Worm (Caenorhabditis elegans) whole organism, mixed stage, embryonic: ENCODE data around the gene F20B6.6.
"Not testable (repeated sequence)": the region's sequence is repeated elsewhere in the genome, so short reads cannot be mapped to it uniquely, and the experiment has no call there.

Source experiments
- M03D4.4 ChIP-seq: sonication (generic microtip); optimal IDR thresholded peaks from 2 replicates; lab custom pipeline; 2017; ENCODE audit warnings: mild to moderate bottlenecking, missing genetic modification characterization, missing compliant biosample characterization
- bed-3 ChIP-seq: fragments of 200-800 bp; sonication (Bioruptor generic); optimal IDR thresholded peaks from 3 replicates; lab custom pipeline; 2018; ENCODE audit warnings: mild to moderate bottlenecking, missing genetic modification characterization, moderate library complexity, missing compliant biosample characterization
- blmp-1 ChIP-seq: fragments of 150-350 bp; optimal IDR thresholded peaks from 2 replicates; lab custom pipeline; 2014; ENCODE audit warnings: missing biosample characterization, missing genetic modification characterization
- ceh-39 ChIP-seq: fragments of 150-350 bp; optimal IDR thresholded peaks from 2 replicates; lab custom pipeline; 2014; ENCODE audit warnings: missing biosample characterization, missing genetic modification characterization
- ceh-83 ChIP-seq: fragments of 200-800 bp; sonication (Bioruptor generic); optimal IDR thresholded peaks from 2 replicates; lab custom pipeline; 2018; ENCODE audit warnings: mild to moderate bottlenecking, missing genetic modification characterization, missing compliant biosample characterization
- ces-1 ChIP-seq: fragments of 150-350 bp; optimal IDR thresholded peaks from 2 replicates; lab custom pipeline; 2014; ENCODE audit warnings: missing biosample characterization, missing genetic modification reagents, missing genetic modification characterization
- cnd-1 ChIP-seq: fragments of 200-800 bp; sonication (Bioruptor generic); optimal IDR thresholded peaks from 2 replicates; lab custom pipeline; 2018; ENCODE audit warnings: mild to moderate bottlenecking, missing genetic modification characterization, missing compliant biosample characterization
- drap-1 ChIP-seq: fragments of 200-800 bp; sonication (Bioruptor generic); optimal IDR thresholded peaks from 3 replicates; lab custom pipeline; 2018; ENCODE audit warnings: mild to moderate bottlenecking, missing genetic modification characterization, missing compliant biosample characterization
- elt-1 ChIP-seq: sonication (generic microtip); optimal IDR thresholded peaks from 2 replicates; lab custom pipeline; 2017; ENCODE audit warnings: missing genetic modification characterization, mild to moderate bottlenecking, missing compliant biosample characterization, antibody characterized with exemption, moderate library complexity, borderline replicate concordance; ENCODE audit not compliant: insufficient read depth
- elt-3 ChIP-seq: fragments of 150-350 bp; optimal IDR thresholded peaks from 2 replicates; lab custom pipeline; 2014; ENCODE audit warnings: missing biosample characterization, missing genetic modification characterization
- ham-2 ChIP-seq: fragments of 200-800 bp; sonication (Bioruptor generic); optimal IDR thresholded peaks from 2 replicates; lab custom pipeline; 2018; ENCODE audit warnings: mild to moderate bottlenecking, missing genetic modification characterization, missing compliant biosample characterization
- hlh-1 ChIP-seq: fragments of 150-350 bp; optimal IDR thresholded peaks from 2 replicates; lab custom pipeline; 2014; ENCODE audit warnings: missing biosample characterization, missing genetic modification reagents, missing genetic modification characterization
- lin-13 ChIP-seq: fragments of 150-350 bp; optimal IDR thresholded peaks from 2 replicates; lab custom pipeline; 2014; ENCODE audit warnings: missing biosample characterization, missing genetic modification characterization
- lin-32 ChIP-seq: fragments of 200-800 bp; sonication (Bioruptor generic); optimal IDR thresholded peaks from 2 replicates; lab custom pipeline; 2018; ENCODE audit warnings: mild to moderate bottlenecking, missing genetic modification characterization, missing compliant biosample characterization
- lsy-2 ChIP-seq: fragments of 150-350 bp; optimal IDR thresholded peaks from 2 replicates; lab custom pipeline; 2014; ENCODE audit warnings: missing biosample characterization, missing genetic modification characterization
- mab-5 ChIP-seq: fragments of 150-350 bp; optimal IDR thresholded peaks from 2 replicates; lab custom pipeline; 2014; ENCODE audit warnings: missing biosample characterization, missing genetic modification characterization
- mep-1 ChIP-seq: fragments of 150-350 bp; optimal IDR thresholded peaks from 2 replicates; lab custom pipeline; 2017; ENCODE audit warnings: missing biosample characterization, missing genetic modification reagents, missing genetic modification characterization, inconsistent platforms
- mls-2 ChIP-seq: sonication (generic microtip); optimal IDR thresholded peaks from 2 replicates; lab custom pipeline; 2016; ENCODE audit warnings: mild to moderate bottlenecking, missing genetic modification characterization, moderate library complexity, missing compliant biosample characterization
- nhr-12 ChIP-seq: fragments of 150-350 bp; optimal IDR thresholded peaks from 2 replicates; lab custom pipeline; 2014; ENCODE audit warnings: missing biosample characterization, missing genetic modification characterization
- nhr-2 ChIP-seq: fragments of 150-350 bp; optimal IDR thresholded peaks from 2 replicates; lab custom pipeline; 2014; ENCODE audit warnings: missing biosample characterization, missing genetic modification characterization
- nhr-237 ChIP-seq: fragments of 150-350 bp; optimal IDR thresholded peaks from 2 replicates; lab custom pipeline; 2014; ENCODE audit warnings: missing biosample characterization, missing genetic modification characterization
- nhr-28 ChIP-seq: fragments of 150-350 bp; optimal IDR thresholded peaks from 2 replicates; lab custom pipeline; 2014; ENCODE audit warnings: missing biosample characterization, missing genetic modification characterization
- nhr-76 ChIP-seq: sonication (generic microtip); optimal IDR thresholded peaks from 2 replicates; lab custom pipeline; 2017; ENCODE audit warnings: missing biosample characterization, missing genetic modification characterization
- pha-4 ChIP-seq: fragments of 150-350 bp; optimal IDR thresholded peaks from 2 replicates; lab custom pipeline; 2018; ENCODE audit warnings: missing biosample characterization, missing genetic modification reagents, missing genetic modification characterization
- snpc-4 ChIP-seq: fragments of 150-350 bp; optimal IDR thresholded peaks from 2 replicates; lab custom pipeline; 2014; ENCODE audit warnings: missing biosample characterization, missing genetic modification characterization
- sptf-1 ChIP-seq: sonication (generic microtip); optimal IDR thresholded peaks from 2 replicates; lab custom pipeline; 2017; ENCODE audit warnings: mild to moderate bottlenecking, missing genetic modification characterization, moderate library complexity, missing compliant biosample characterization
- unc-120 ChIP-seq: sonication (generic microtip); optimal IDR thresholded peaks from 2 replicates; lab custom pipeline; 2017; ENCODE audit warnings: missing genetic modification characterization, missing compliant biosample characterization; ENCODE audit not compliant: poor library complexity, severe bottlenecking
- unc-39 ChIP-seq: fragments of 150-350 bp; optimal IDR thresholded peaks from 2 replicates; lab custom pipeline; 2014; ENCODE audit warnings: missing biosample characterization, missing genetic modification characterization
- unc-62 ChIP-seq: fragments of 150-350 bp; optimal IDR thresholded peaks from 2 replicates; lab custom pipeline; 2014; ENCODE audit warnings: missing biosample characterization, missing genetic modification reagents, missing genetic modification characterization
- zip-8 ChIP-seq: fragments of 150-350 bp; optimal IDR thresholded peaks from 2 replicates; lab custom pipeline; 2014; ENCODE audit warnings: missing biosample characterization, missing genetic modification characterization

Gene F20B6.6

ce11 chrX:4199829-4200228 lies 2.2 kb downstream of the F20B6.6 start, which contains the start of gene F20B6.5:
Gene F20B6.5 (minus strand): TSS chrX:4199929.
- TF ChIP-seq zip-8 (tag; lab: Kevin White, UChicago); bed-3; nhr-12 (tag; lab: Kevin White, UChicago): not testable (repeated sequence)

- TF ChIP-seq mep-1 (no peak), nhr-237 (tag; lab: Kevin White, UChicago) (no peak), snpc-4 (no peak), unc-39 (tag; lab: Kevin White, UChicago) (no peak), nhr-2 (tag; lab: Kevin White, UChicago) (no peak), nhr-76 (no peak), pha-4 (no peak)
- TF ChIP-seq, all 35 proteins: peak for 0
Measured at ce11 chrX:4196431-4196830, 5.6 kb downstream of the F20B6.6 start, which contains the start of gene F20B6.4. Gene F20B6.4 (minus strand): TSS chrX:4196531.

ce11 chrX:4193080-4193479 lies 8.9 kb downstream of the F20B6.6 start:
- TF ChIP-seq mab-5 (no peak), M03D4.4 (tag; lab: Kevin White, UChicago) (no peak), blmp-1 (tag; lab: Kevin White, UChicago) (no peak), nhr-2 (tag; lab: Kevin White, UChicago) (no peak), drap-1 (GFP tag; lab: Kevin White, UChicago) (no peak), snpc-4 (no peak), lin-13 (no peak), unc-120 (tag; lab: Kevin White, UChicago) (no peak), mls-2 (tag; lab: Kevin White, UChicago) (no peak), nhr-76 (no peak), hlh-1 (tag; lab: Kevin White, UChicago) (no peak), lsy-2 (no peak), lin-32 (GFP tag; lab: Kevin White, UChicago) (no peak), cnd-1 (tag; lab: Kevin White, UChicago) (no peak)

ce11 chrX:4192235-4192634 lies 9.8 kb downstream of the F20B6.6 start:
- TF ChIP-seq M03D4.4 (tag; lab: Kevin White, UChicago) = no peak
- TF ChIP-seq elt-3 = no peak
- TF ChIP-seq mls-2 (tag; lab: Kevin White, UChicago) = no peak
- TF ChIP-seq ceh-39 (tag; lab: Kevin White, UChicago) = no peak
- no peak for TF ChIP-seq zip-8 (tag; lab: Kevin White, UChicago)

- TF ChIP-seq nhr-28 (no peak), pha-4 (peak; percentile 81), ces-1 (GFP tag; lab: Kevin White, UChicago) (peak; percentile 94), mls-2 (tag; lab: Kevin White, UChicago) (peak; percentile 20), ham-2 (GFP tag; lab: Kevin White, UChicago) (no peak), nhr-76 (no peak), mab-5 (no peak), nhr-237 (tag; lab: Kevin White, UChicago) (peak; percentile 82), hlh-1 (tag; lab: Kevin White, UChicago) (peak; percentile 74), blmp-1 (tag; lab: Kevin White, UChicago) (no peak), lsy-2 (peak; percentile 45), ceh-39 (tag; lab: Kevin White, UChicago) (peak; percentile 21), lin-13 (no peak), drap-1 (GFP tag; lab: Kevin White, UChicago) (no peak), ceh-83 (GFP tag; lab: Kevin White, UChicago) (no peak), elt-1 (peak; percentile 19), cnd-1 (tag; lab: Kevin White, UChicago) (no peak), unc-62 (peak; percentile 84), nhr-2 (tag; lab: Kevin White, UChicago) (peak; percentile 30), lin-32 (GFP tag; lab: Kevin White, UChicago) (no peak), bed-3 (no peak), mep-1 (peak; percentile 87), nhr-12 (tag; lab: Kevin White, UChicago) (no peak), unc-120 (tag; lab: Kevin White, UChicago) (peak; percentile 72), elt-3 (peak; percentile 40), sptf-1 (tag; lab: Kevin White, UChicago) (peak; percentile 31)
- TF ChIP-seq, all 35 proteins: peak for 14
Measured at ce11 chrX:4190537-4191144, 11.4 kb downstream of the F20B6.6 start, which contains the start of gene vha-12. Gene vha-12 (plus strand): TSS chrX:4191094.
